Worm (Caenorhabditis elegans) whole organism, L4 larva: ENCODE results near the gene pcn-1.

Source experiments
- F10B5.3 ChIP-seq: sonication (generic microtip); optimal IDR thresholded peaks from 2 replicates; lab custom pipeline; 2016; ENCODE audit warnings: mild to moderate bottlenecking, missing genetic modification characterization, missing compliant biosample characterization
- F37D6.2 ChIP-seq: sonication (generic microtip); optimal IDR thresholded peaks from 2 replicates; lab custom pipeline; 2016; ENCODE audit warnings: mild to moderate bottlenecking, missing genetic modification characterization, missing compliant biosample characterization
- T26A8.4 ChIP-seq: fragments of 200-800 bp; sonication (Bioruptor generic); IDR thresholded peaks from 2 replicates; pipeline ENCODE4 v1.3.6; 2022; ENCODE audit warnings: missing genetic modification characterization, missing compliant biosample characterization
- Y48G9A.11 ChIP-seq: fragments of 200-800 bp; sonication (Bioruptor generic); IDR thresholded peaks from 2 replicates; pipeline ENCODE4 v1.3.6; 2022; ENCODE audit warnings: missing genetic modification reagents, missing genetic modification characterization, missing compliant biosample characterization
- Y5F2A.4 ChIP-seq: fragments of 200-800 bp; sonication (Bioruptor generic); optimal IDR thresholded peaks from 2 replicates; lab custom pipeline; 2018; ENCODE audit warnings: mild to moderate bottlenecking, missing genetic modification characterization, missing compliant biosample characterization
- Y75B8A.6 ChIP-seq: fragments of 200-800 bp; sonication (Bioruptor generic); IDR thresholded peaks from 2 replicates; pipeline ENCODE4 v1.3.6; 2022; ENCODE audit warnings: missing genetic modification reagents, missing genetic modification characterization, missing compliant biosample characterization
- ZK546.5 ChIP-seq, 2 experiments: sonication (generic microtip); optimal IDR thresholded peaks; 2 replicates each; lab custom pipeline; 2017; ENCODE audit warnings: missing biosample characterization in 2 of 2, missing genetic modification characterization in 2 of 2
- ceh-20 ChIP-seq: fragments of 200-800 bp; sonication (Bioruptor generic); IDR thresholded peaks from 2 replicates; pipeline ENCODE4 v1.3.6; 2022; ENCODE audit warnings: missing genetic modification reagents, missing genetic modification characterization, missing compliant biosample characterization
- ceh-62 ChIP-seq: sonication (generic microtip); optimal IDR thresholded peaks from 2 replicates; lab custom pipeline; 2017; ENCODE audit warnings: missing biosample characterization, missing genetic modification characterization
- ctbp-1 ChIP-seq: fragments of 200-800 bp; sonication (Bioruptor generic); IDR thresholded peaks from 2 replicates; pipeline ENCODE4 v1.3.6; 2022; ENCODE audit warnings: missing genetic modification reagents, missing genetic modification characterization, missing compliant biosample characterization
- daf-8 ChIP-seq: fragments of 200-800 bp; sonication (Bioruptor generic); IDR thresholded peaks from 2 replicates; pipeline ENCODE4 v1.3.6; 2022; ENCODE audit warnings: missing genetic modification characterization, missing compliant biosample characterization
- dmd-6 ChIP-seq: fragments of 200-800 bp; sonication (Bioruptor generic); IDR thresholded peaks from 2 replicates; pipeline ENCODE4 v1.3.6; 2022; ENCODE audit warnings: missing genetic modification reagents, missing genetic modification characterization, missing compliant biosample characterization
- dmd-9 ChIP-seq: fragments of 200-800 bp; sonication (Bioruptor generic); IDR thresholded peaks from 2 replicates; pipeline ENCODE4 v1.3.6; 2022; ENCODE audit warnings: missing genetic modification reagents, missing genetic modification characterization, missing compliant biosample characterization
- dpl-1 ChIP-seq: fragments of 150-350 bp; optimal IDR thresholded peaks from 2 replicates; lab custom pipeline; 2014; ENCODE audit warnings: missing biosample characterization, missing genetic modification reagents, missing genetic modification characterization
- duxl-1 ChIP-seq: sonication (generic microtip); optimal IDR thresholded peaks from 2 replicates; lab custom pipeline; 2016; ENCODE audit warnings: mild to moderate bottlenecking, missing genetic modification characterization, moderate library complexity, missing compliant biosample characterization; ENCODE audit not compliant: poor library complexity
- hif-1 ChIP-seq, 2 experiments: sonication (generic microtip); optimal IDR thresholded peaks; 2 replicates each; lab custom pipeline; 2016 to 2017; ENCODE audit warnings: missing compliant biosample characterization in 2 of 2, missing genetic modification characterization in 2 of 2, missing genetic modification reagents in 2 of 2, missing genotype in 2 of 2, mild to moderate bottlenecking in 1 of 2
- hlh-11 ChIP-seq: fragments of 200-800 bp; sonication (Bioruptor generic); optimal IDR thresholded peaks from 2 replicates; lab custom pipeline; 2018; ENCODE audit warnings: mild to moderate bottlenecking, missing genetic modification characterization, missing compliant biosample characterization
- hmg-1.1 ChIP-seq: fragments of 200-800 bp; sonication (Bioruptor generic); IDR thresholded peaks from 2 replicates; pipeline ENCODE4 v1.3.6; 2022; ENCODE audit warnings: missing genetic modification reagents, missing genetic modification characterization, missing compliant biosample characterization
- jun-1 ChIP-seq: fragments of 150-350 bp; optimal IDR thresholded peaks from 2 replicates; lab custom pipeline; 2014; ENCODE audit warnings: missing biosample characterization, missing genetic modification reagents, missing genetic modification characterization
- lin-1 ChIP-seq: fragments of 200-800 bp; sonication (Bioruptor generic); IDR thresholded peaks from 2 replicates; pipeline ENCODE4 v1.3.6; 2022; ENCODE audit warnings: missing genetic modification reagents, missing genetic modification characterization, missing compliant biosample characterization
- lin-15B ChIP-seq: fragments of 150-350 bp; sonication (generic microtip); optimal IDR thresholded peaks from 3 replicates; lab custom pipeline; 2014; ENCODE audit warnings: missing biosample characterization, missing genetic modification characterization
- lin-38 ChIP-seq: fragments of 200-800 bp; sonication (Bioruptor generic); IDR thresholded peaks from 2 replicates; pipeline ENCODE4 v1.3.6; 2022; ENCODE audit warnings: missing genetic modification reagents, missing genetic modification characterization, missing compliant biosample characterization
- lsy-2 ChIP-seq, 2 experiments: fragments of 150-350 bp in 1 of 2; sonication (generic microtip) in 1 of 2; optimal IDR thresholded peaks; 2 replicates each; lab custom pipeline; 2014 to 2017; ENCODE audit warnings: missing biosample characterization in 2 of 2, missing genetic modification characterization in 2 of 2
- madf-5 ChIP-seq, 2 experiments: fragments of 200-800 bp; sonication (Bioruptor generic); IDR thresholded peaks; 2 replicates each; pipeline ENCODE4 v1.3.6; 2022; ENCODE audit warnings: missing compliant biosample characterization in 2 of 2, missing genetic modification characterization in 2 of 2
- mdl-1 ChIP-seq, 2 experiments: fragments of 150-350 bp in 1 of 2; sonication (generic microtip) in 1 of 2; optimal IDR thresholded peaks; 2 replicates each; lab custom pipeline; 2014 to 2017; ENCODE audit warnings: missing biosample characterization in 2 of 2, missing genetic modification characterization in 2 of 2
- mes-2 ChIP-seq: sonication (generic microtip); optimal IDR thresholded peaks from 2 replicates; lab custom pipeline; 2016; ENCODE audit warnings: missing genotype, mild to moderate bottlenecking, missing genetic modification characterization, missing compliant biosample characterization; ENCODE audit not compliant: poor library complexity, severe bottlenecking
- mxl-3 ChIP-seq: fragments of 200-800 bp; sonication (Bioruptor generic); optimal IDR thresholded peaks from 2 replicates; lab custom pipeline; 2018; ENCODE audit warnings: mild to moderate bottlenecking, missing genetic modification characterization, missing compliant biosample characterization
- nhr-102 ChIP-seq: sonication (generic microtip); optimal IDR thresholded peaks from 2 replicates; lab custom pipeline; 2016; ENCODE audit warnings: mild to moderate bottlenecking, missing genetic modification characterization, moderate library complexity, missing compliant biosample characterization
- nhr-11 ChIP-seq: fragments of 150-350 bp; optimal IDR thresholded peaks from 2 replicates; lab custom pipeline; 2014; ENCODE audit warnings: missing biosample characterization, missing genetic modification characterization
- nhr-111 ChIP-seq: fragments of 200-800 bp; sonication (Bioruptor generic); optimal IDR thresholded peaks from 2 replicates; lab custom pipeline; 2018; ENCODE audit warnings: mild to moderate bottlenecking, missing genetic modification characterization, missing compliant biosample characterization
- nhr-237 ChIP-seq: sonication (generic microtip); optimal IDR thresholded peaks from 2 replicates; lab custom pipeline; 2017; ENCODE audit warnings: missing biosample characterization, missing genetic modification characterization
- nhr-41 ChIP-seq: fragments of 200-800 bp; sonication (Bioruptor generic); IDR thresholded peaks from 2 replicates; pipeline ENCODE4 v1.3.6; 2022; ENCODE audit warnings: missing genetic modification reagents, missing genetic modification characterization, missing compliant biosample characterization
- nhr-48 ChIP-seq: sonication (generic microtip); optimal IDR thresholded peaks from 2 replicates; lab custom pipeline; 2016; ENCODE audit warnings: mild to moderate bottlenecking, missing genetic modification characterization, missing compliant biosample characterization
- nhr-77 ChIP-seq: fragments of 150-350 bp; optimal IDR thresholded peaks from 2 replicates; lab custom pipeline; 2014; ENCODE audit warnings: missing biosample characterization, missing genetic modification characterization
- pha-4 ChIP-seq, 2 experiments: fragments of 150-350 bp in 1 of 2; fragments of 200-800 bp in 1 of 2; sonication (Bioruptor generic) in 1 of 2; IDR thresholded peaks in 1 of 2; optimal IDR thresholded peaks in 1 of 2; 2 replicates each; pipeline versions ENCODE4 v1.3.6 to Lab custom; 2014 to 2022; ENCODE audit warnings: missing genetic modification characterization in 2 of 2, missing genetic modification reagents in 2 of 2, missing biosample characterization in 1 of 2, missing compliant biosample characterization in 1 of 2
- rbr-2 ChIP-seq: sonication (generic microtip); optimal IDR thresholded peaks from 2 replicates; lab custom pipeline; 2016; ENCODE audit warnings: missing genotype, missing genetic modification characterization, missing compliant biosample characterization
- set-16 ChIP-seq: fragments of 200-800 bp; sonication (Bioruptor generic); IDR thresholded peaks from 2 replicates; pipeline ENCODE4 v1.3.6; 2022; ENCODE audit warnings: missing genetic modification reagents, missing genetic modification characterization, missing compliant biosample characterization
- skn-1 ChIP-seq: fragments of 150-350 bp; optimal IDR thresholded peaks from 2 replicates; lab custom pipeline; 2014; ENCODE audit warnings: missing biosample characterization, missing genetic modification characterization
- snpc-1.2 ChIP-seq: fragments of 200-800 bp; sonication (Bioruptor generic); IDR thresholded peaks from 2 replicates; pipeline ENCODE4 v1.3.6; 2022; ENCODE audit warnings: missing genetic modification reagents, missing genetic modification characterization, missing compliant biosample characterization
- snpc-4 ChIP-seq: fragments of 150-350 bp; optimal IDR thresholded peaks from 2 replicates; lab custom pipeline; 2014; ENCODE audit warnings: missing biosample characterization, missing genetic modification characterization
- tag-97 ChIP-seq: fragments of 200-800 bp; sonication (Bioruptor generic); IDR thresholded peaks from 2 replicates; pipeline ENCODE4 v1.3.6; 2022; ENCODE audit warnings: missing genetic modification characterization, missing compliant biosample characterization
- unc-130 ChIP-seq: sonication (generic microtip); optimal IDR thresholded peaks from 2 replicates; lab custom pipeline; 2016; ENCODE audit warnings: missing genetic modification reagents, missing genetic modification characterization, missing compliant biosample characterization
- unc-39 ChIP-seq: sonication (generic microtip); optimal IDR thresholded peaks from 2 replicates; lab custom pipeline; 2017; ENCODE audit warnings: missing biosample characterization, missing genetic modification characterization
- unc-62 ChIP-seq, 3 experiments: fragments of 150-350 bp in 1 of 3; sonication (generic microtip); optimal IDR thresholded peaks in 2 of 3; peaks in 1 of 3; 1 replicate in 1 of 3; 2 replicates in 2 of 3; lab custom pipeline; 2014 to 2017; ENCODE audit warnings: missing biosample characterization in 3 of 3, missing genetic modification characterization in 3 of 3, missing genetic modification reagents in 3 of 3, missing genotype in 1 of 3
- ztf-11 ChIP-seq: fragments of 150-350 bp; optimal IDR thresholded peaks from 2 replicates; lab custom pipeline; 2014; ENCODE audit warnings: missing biosample characterization, missing genetic modification characterization

The pcn-1 gene

ce11 chrIV:4025923-4026322, 23.3 kb downstream of the pcn-1 start (continued):
- TF ChIP-seq unc-62 (GFP tag; optimal IDR thresholded peaks at IDR 0.05 in 1 of 2; lab: Kevin White, UChicago) = no peak
- no peak for TF ChIP-seq unc-62 (tag; optimal IDR thresholded peaks at IDR 0.05; lab: Kevin White, UChicago)
- peak; percentile 14 for TF ChIP-seq F37D6.2 (tag; lab: Kevin White, UChicago)
- TF ChIP-seq nhr-111 (GFP tag; lab: Kevin White, UChicago) = no peak
- TF ChIP-seq lsy-2 (tag; optimal IDR thresholded peaks at IDR 0.05; lab: Kevin White, UChicago) = peak in 1 of 2 experiments; percentile 53
- TF ChIP-seq hmg-1.1 (GFP tag; lab: Robert Waterston, UW) = peak; percentile 54; the same call in 1 of the 2 replicates

ce11 chrIV:4024159-4025004, 24.9 kb downstream of the pcn-1 start:
- TF ChIP-seq skn-1 (tag; lab: Kevin White, UChicago) = no peak
- no peak for TF ChIP-seq unc-130
- TF ChIP-seq Y48G9A.11 (GFP tag; lab: Robert Waterston, UW) = no peak
- TF ChIP-seq mes-2 (tag; lab: Kevin White, UChicago) = peak; percentile 80
- peak; percentile 5 for TF ChIP-seq mxl-3
- peak; percentile 68 for TF ChIP-seq nhr-48 (tag; lab: Kevin White, UChicago)
- peak in 1 of 2 experiments; percentile 55 for TF ChIP-seq unc-62 (GFP tag; optimal IDR thresholded peaks at IDR 0.05 in 1 of 2; lab: Kevin White, UChicago)
- TF ChIP-seq unc-62 (tag; optimal IDR thresholded peaks at IDR 0.05; lab: Kevin White, UChicago) = no peak
- TF ChIP-seq set-16 (GFP tag; lab: Robert Waterston, UW) = peak; percentile 85
- TF ChIP-seq F10B5.3 (tag; lab: Kevin White, UChicago) = no peak
- no peak for TF ChIP-seq Y75B8A.6 (GFP tag; lab: Robert Waterston, UW)
- TF ChIP-seq snpc-1.2 (GFP tag; lab: Robert Waterston, UW) = no peak
- peak in 1 of 2 experiments; percentile 63 for TF ChIP-seq lsy-2 (tag; optimal IDR thresholded peaks at IDR 0.05; lab: Kevin White, UChicago)
- no peak for TF ChIP-seq lin-38 (GFP tag; lab: Robert Waterston, UW)
- TF ChIP-seq ceh-20 = no peak
- no peak for TF ChIP-seq nhr-237 (tag; lab: Kevin White, UChicago)
- peak in 1 of 2 experiments; percentile 88 for TF ChIP-seq hif-1 (tag; optimal IDR thresholded peaks at IDR 0.05; lab: Kevin White, UChicago)
- TF ChIP-seq unc-39 = no peak
- peak; percentile 23 for TF ChIP-seq duxl-1 (tag; lab: Kevin White, UChicago)
- no peak for TF ChIP-seq Y5F2A.4 (GFP tag; lab: Kevin White, UChicago)
- TF ChIP-seq dmd-9 (GFP tag; lab: Robert Waterston, UW) = no peak
- TF ChIP-seq dpl-1 = peak; percentile 38
- TF ChIP-seq T26A8.4 (GFP tag; lab: Robert Waterston, UW) = peak; percentile 66
- TF ChIP-seq nhr-102 = peak; percentile 61
- no peak for TF ChIP-seq tag-97 (GFP tag; lab: Robert Waterston, UW)
- peak; percentile 64 for TF ChIP-seq nhr-11 (tag; lab: Kevin White, UChicago)
- TF ChIP-seq ztf-11 = no peak
- TF ChIP-seq daf-8 (GFP tag; lab: Robert Waterston, UW) = no peak
- TF ChIP-seq madf-5 (GFP tag; IDR thresholded peaks at IDR 0.05; lab: Robert Waterston, UW) = no peak
- TF ChIP-seq snpc-4 (tag; lab: Kevin White, UChicago) = no peak
- TF ChIP-seq ZK546.5 (tag; optimal IDR thresholded peaks at IDR 0.05; lab: Kevin White, UChicago) = no peak
- TF ChIP-seq jun-1 (tag; lab: Kevin White, UChicago) = peak; percentile 72
- TF ChIP-seq ctbp-1 (GFP tag; lab: Robert Waterston, UW) = peak; percentile 37; the same call in 1 of the 2 replicates
- peak; percentile 84 for TF ChIP-seq nhr-77 (tag; lab: Kevin White, UChicago)
- TF ChIP-seq lin-1 (GFP tag; lab: Robert Waterston, UW) = no peak
- TF ChIP-seq dmd-6 = peak; percentile 96
- TF ChIP-seq hlh-11 = peak; percentile 93
- no peak for TF ChIP-seq ceh-62 (tag; lab: Kevin White, UChicago)
- TF ChIP-seq lin-15B (tag; lab: Kevin White, UChicago) = no peak
- peak; percentile 54 for TF ChIP-seq rbr-2 (tag; lab: Kevin White, UChicago)
- TF ChIP-seq pha-4 (GFP tag; IDR thresholded peaks at IDR 0.05; lab: Robert Waterston, UW) = peak; percentile 79
- no peak for TF ChIP-seq pha-4 (tag; optimal IDR thresholded peaks at IDR 0.05; lab: Kevin White, UChicago)
- no peak for TF ChIP-seq nhr-41 (GFP tag; lab: Robert Waterston, UW)
- peak in 1 of 2 experiments; percentile 82 for TF ChIP-seq mdl-1 (tag; optimal IDR thresholded peaks at IDR 0.05; lab: Kevin White, UChicago)
